Worm (Caenorhabditis elegans): ENCODE measurements around the gene gob-1.

DNA sequence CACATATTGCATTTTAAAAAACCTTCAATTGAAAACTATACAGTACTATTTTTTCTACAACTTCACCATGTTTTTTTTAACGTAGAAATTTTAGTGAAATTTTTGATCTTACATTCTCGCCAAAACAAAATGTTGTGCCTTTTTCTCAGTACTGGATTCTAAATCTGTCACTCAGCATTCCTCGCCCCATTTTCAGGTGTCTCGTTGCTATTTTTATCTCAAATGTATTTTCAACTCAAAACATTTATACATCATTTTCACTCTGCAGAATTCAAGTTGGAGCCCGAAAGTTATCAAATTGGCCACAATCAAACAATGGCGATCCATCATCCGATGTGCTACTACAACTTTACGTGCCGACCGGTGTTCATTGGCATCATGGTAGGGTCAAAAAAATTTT, 27.4 kb upstream of the gob-1 start, which contains the start of gene sprr-1:
- TF ChIP-seq ceh-14 (tag; optimal IDR thresholded peaks at IDR 0.05) (no peak), syd-9 (tag; optimal IDR thresholded peaks at IDR 0.05) (no peak), ahr-1 (tag; optimal IDR thresholded peaks at IDR 0.05) (no peak), F13H6.1 (tag; optimal IDR thresholded peaks at IDR 0.05) (no peak), nhr-11 (tag; optimal IDR thresholded peaks at IDR 0.05) (no peak), sox-4 (tag; optimal IDR thresholded peaks at IDR 0.05) (no peak), ama-1 (optimal IDR thresholded peaks at IDR 0.05) (no peak), unc-55 (GFP tag; optimal IDR thresholded peaks at IDR 0.05) (no peak), pha-4 (tag; optimal IDR thresholded peaks at IDR 0.05) (no peak), elt-4 (tag; optimal IDR thresholded peaks at IDR 0.05) (no peak), zip-5 (tag; optimal IDR thresholded peaks at IDR 0.05) (no peak)

Data from whole organism, late embryonic.